Fruit fly (Drosophila melanogaster) S2 (cell line): Measurements from ENCODE around the gene CG12231.

Source experiments
- CG8478 ChIP-seq: fragments of >200 bp; optimal IDR thresholded peaks from 2 replicates; lab custom pipeline; 2018
- CTCF ChIP-seq, 2 experiments: fragments of >200 bp; optimal IDR thresholded peaks; 2 replicates each; lab custom pipeline; 2018

DNA sequence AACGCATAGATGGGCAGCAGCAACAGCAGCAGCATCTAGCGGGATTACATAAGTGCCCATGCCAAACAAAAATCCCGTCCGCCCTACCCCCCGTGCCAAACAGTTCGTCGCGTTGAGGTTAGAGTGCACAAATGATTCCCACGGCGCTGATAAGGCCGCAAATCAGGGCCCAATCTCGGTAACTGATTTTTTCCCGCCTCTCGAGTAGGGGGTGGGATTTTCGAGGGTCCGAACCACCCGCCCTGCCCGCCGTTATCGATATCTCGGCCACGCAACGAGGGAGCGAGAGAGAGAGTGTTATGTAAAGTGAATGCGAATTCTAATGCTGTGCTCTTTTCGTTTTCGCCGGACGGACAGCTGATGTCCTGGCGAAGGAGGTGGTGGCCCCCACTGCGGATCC is 10.7 kb downstream of the CG12231 start:
- TF ChIP-seq CG8478 (no peak), CTCF (optimal IDR thresholded peaks at IDR 0.05; lab: Kevin White, UChicago) (no peak)
